Fruit fly (Drosophila melanogaster): ENCODE results near the gene Ugt35B1.
A peak's percentile ranks its signal among the peaks of the same experiment; 100 is the strongest.

dm6 chr3R:11200042-11200884 is 30.2 kb upstream of the Ugt35B1 start:
- TF ChIP-seq stwl (tag; optimal IDR thresholded peaks at IDR 0.05): no peak
- TF ChIP-seq CG10431 (GFP tag; optimal IDR thresholded peaks at IDR 0.05): no peak
- no peak for TF ChIP-seq ro (GFP tag; IDR thresholded peaks at IDR 0.05)
- TF ChIP-seq h (optimal IDR thresholded peaks at IDR 0.05): no peak
- TF ChIP-seq fru (optimal IDR thresholded peaks at IDR 0.05): no peak
- no peak for TF ChIP-seq cad (GFP tag; optimal IDR thresholded peaks at IDR 0.05)
- no peak for TF ChIP-seq ci (GFP tag; IDR thresholded peaks at IDR 0.05)
- TF ChIP-seq slbo (GFP tag; IDR thresholded peaks at IDR 0.05): no peak
- no peak for TF ChIP-seq shn (GFP tag; optimal IDR thresholded peaks at IDR 0.05)
- TF ChIP-seq CG13624 (GFP tag; optimal IDR thresholded peaks at IDR 0.05): no peak
- no peak for TF ChIP-seq crol (GFP tag; IDR thresholded peaks at IDR 0.05)
- TF ChIP-seq mirr (GFP tag; optimal IDR thresholded peaks at IDR 0.05): peak; percentile 65
- TF ChIP-seq CG9609 (GFP tag; optimal IDR thresholded peaks at IDR 0.05): no peak
- TF ChIP-seq lmd (GFP tag; IDR thresholded peaks at IDR 0.05): no peak
